Worm (Caenorhabditis elegans) whole organism, early embryonic: Measurements from ENCODE around the gene C17H12.6.

Experiments used
- ama-1 ChIP-seq: fragments of 150-350 bp; optimal IDR thresholded peaks from 2 replicates; lab custom pipeline; 2014
- ceh-36 ChIP-seq: sonication (generic microtip); optimal IDR thresholded peaks from 2 replicates; lab custom pipeline; 2016; ENCODE audit warnings: missing genetic modification characterization, inconsistent platforms, missing compliant biosample characterization
- ets-7 ChIP-seq: sonication (generic microtip); optimal IDR thresholded peaks from 2 replicates; lab custom pipeline; 2016; ENCODE audit warnings: missing genotype, missing genetic modification characterization, missing compliant biosample characterization
- hmbx-1 ChIP-seq: sonication (generic microtip); optimal IDR thresholded peaks from 2 replicates; lab custom pipeline; 2016; ENCODE audit warnings: mild to moderate bottlenecking, missing genetic modification characterization, missing compliant biosample characterization
- hmg-4 ChIP-seq: fragments of 200-800 bp; sonication (Bioruptor generic); optimal IDR thresholded peaks from 2 replicates; lab custom pipeline; 2018; ENCODE audit warnings: mild to moderate bottlenecking, missing genetic modification characterization, missing compliant biosample characterization
- pes-1 ChIP-seq: fragments of 200-800 bp; sonication (Bioruptor generic); IDR thresholded peaks from 2 replicates; pipeline ENCODE4 v1.3.6; 2022; ENCODE audit warnings: missing genetic modification reagents, missing genetic modification characterization, missing compliant biosample characterization
- scrt-1 ChIP-seq: fragments of 200-800 bp; sonication (Bioruptor generic); IDR thresholded peaks from 2 replicates; pipeline ENCODE4 v1.3.6; 2022; ENCODE audit warnings: missing genetic modification characterization, missing compliant biosample characterization
- tbx-11 ChIP-seq: fragments of 200-800 bp; sonication (Bioruptor generic); IDR thresholded peaks from 2 replicates; pipeline ENCODE4 v1.3.6; 2022; ENCODE audit warnings: missing genetic modification characterization, missing compliant biosample characterization
- tbx-37 ChIP-seq: fragments of 200-800 bp; sonication (Bioruptor generic); conservative IDR thresholded peaks from 2 replicates; pipeline ENCODE4 v1.3.6; 2022; ENCODE audit warnings: missing genetic modification reagents, missing genetic modification characterization, missing compliant biosample characterization
- tra-4 ChIP-seq: sonication (generic microtip); optimal IDR thresholded peaks from 2 replicates; lab custom pipeline; 2017; ENCODE audit warnings: missing genetic modification characterization, missing compliant biosample characterization

ce11 chrIV:6804815-6805214 is 17.5 kb downstream of the C17H12.6 start, which contains the start of gene C17H12.37:
- TF ChIP-seq ama-1 (lab: Kevin White, UChicago): no peak
- TF ChIP-seq hmbx-1 (tag; lab: Kevin White, UChicago): no peak
- TF ChIP-seq tra-4: no peak
- TF ChIP-seq hmg-4 (GFP tag; lab: Kevin White, UChicago): no peak
- no peak for TF ChIP-seq scrt-1
- TF ChIP-seq ceh-36 (tag; lab: Kevin White, UChicago): no peak
- TF ChIP-seq tbx-37 (GFP tag; lab: Robert Waterston, UW): no peak
- TF ChIP-seq pes-1 (GFP tag; lab: Robert Waterston, UW): no peak
- TF ChIP-seq tbx-11 (GFP tag; lab: Robert Waterston, UW): no peak
- no peak for TF ChIP-seq ets-7
